Fruit fly (Drosophila melanogaster) whole organism, embryonic: Measurements from ENCODE around the gene Mzt1.
A peak's percentile ranks its signal among the peaks of the same experiment; 100 is the strongest.

Source experiments
- Adf1 ChIP-seq: fragments of 200-800 bp; sonication (Bioruptor generic); IDR thresholded peaks from 2 replicates; pipeline ENCODE4 v1.3.6; 2022; ENCODE audit warnings: missing biosample characterization, missing genetic modification characterization
- Atf6 ChIP-seq: fragments of 200-800 bp; sonication (Bioruptor generic); IDR thresholded peaks from 2 replicates; pipeline ENCODE4 v1.3.6; 2022; ENCODE audit warnings: missing biosample characterization, missing genetic modification characterization
- Bgb ChIP-seq: fragments of 200-800 bp; sonication (Bioruptor generic); IDR thresholded peaks from 2 replicates; pipeline ENCODE4 v1.3.6; 2022; ENCODE audit warnings: missing biosample characterization, missing genetic modification characterization; ENCODE audit not compliant: partially characterized antibody
- Bteb2 ChIP-seq: fragments of 200-800 bp; sonication (Bioruptor generic); optimal IDR thresholded peaks from 2 replicates; lab custom pipeline; 2016; ENCODE audit warnings: missing biosample characterization, missing genetic modification characterization
- CG10654 ChIP-seq: fragments of 200-800 bp; sonication (Bioruptor generic); optimal IDR thresholded peaks from 2 replicates; lab custom pipeline; 2016; ENCODE audit warnings: missing biosample characterization, missing genetic modification characterization
- CG10959 ChIP-seq: fragments of 200-800 bp; sonication (Bioruptor generic); IDR thresholded peaks from 2 replicates; pipeline ENCODE4 v1.3.6; 2022; ENCODE audit warnings: missing biosample characterization, missing genetic modification characterization
- CG11723 ChIP-seq: fragments of 200-800 bp; sonication (Bioruptor generic); optimal IDR thresholded peaks from 2 replicates; lab custom pipeline; 2017; ENCODE audit warnings: missing biosample characterization, mild to moderate bottlenecking, missing genetic modification characterization
- CG13287 ChIP-seq: fragments of 200-800 bp; sonication (Bioruptor generic); IDR thresholded peaks from 2 replicates; pipeline ENCODE4 v1.3.6; 2022; ENCODE audit warnings: missing biosample characterization, missing genetic modification characterization; ENCODE audit not compliant: partially characterized antibody
- CG14860 ChIP-seq: fragments of 200-800 bp; sonication (Bioruptor generic); IDR thresholded peaks from 3 replicates; pipeline ENCODE4 v1.3.6; 2022; ENCODE audit warnings: missing biosample characterization, missing genetic modification characterization; ENCODE audit not compliant: partially characterized antibody
- CG15479 ChIP-seq: fragments of 200-800 bp; sonication (Bioruptor generic); optimal IDR thresholded peaks from 3 replicates; lab custom pipeline; 2019; ENCODE audit warnings: missing biosample characterization, mild to moderate bottlenecking, missing genetic modification characterization, moderate library complexity
- CG1603 ChIP-seq: fragments of 200-800 bp; sonication (Bioruptor generic); optimal IDR thresholded peaks from 2 replicates; lab custom pipeline; 2019; ENCODE audit warnings: missing biosample characterization, mild to moderate bottlenecking, missing genetic modification characterization, moderate library complexity
- CG1832 ChIP-seq: fragments of 200-800 bp; sonication (Bioruptor generic); optimal IDR thresholded peaks from 2 replicates; lab custom pipeline; 2017; ENCODE audit warnings: missing biosample characterization, mild to moderate bottlenecking, missing genetic modification characterization, inconsistent platforms
- CG2120 ChIP-seq: fragments of 200-800 bp; sonication (Bioruptor generic); optimal IDR thresholded peaks from 3 replicates; lab custom pipeline; 2016; ENCODE audit warnings: missing biosample characterization, missing genetic modification characterization
- CG2712 ChIP-seq: fragments of 200-800 bp; optimal IDR thresholded peaks from 3 replicates; lab custom pipeline; 2019; ENCODE audit warnings: missing biosample characterization, mild to moderate bottlenecking, missing genetic modification characterization, moderate library complexity
- CG3065 ChIP-seq: fragments of 200-800 bp; sonication (Bioruptor generic); optimal IDR thresholded peaks from 2 replicates; lab custom pipeline; 2016; ENCODE audit warnings: missing biosample characterization, missing genetic modification characterization
- CG3847 ChIP-seq: fragments of 200-800 bp; sonication (Bioruptor generic); IDR thresholded peaks from 2 replicates; pipeline ENCODE4 v1.3.6; 2022; ENCODE audit warnings: missing biosample characterization, missing genetic modification characterization
- CG4424 ChIP-seq: fragments of 200-800 bp; sonication (Bioruptor generic); optimal IDR thresholded peaks from 3 replicates; lab custom pipeline; 2016; ENCODE audit warnings: missing biosample characterization, missing genetic modification characterization
- CG9797 ChIP-seq: fragments of 200-800 bp; sonication (Bioruptor generic); optimal IDR thresholded peaks from 3 replicates; lab custom pipeline; 2018; ENCODE audit warnings: missing biosample characterization, mild to moderate bottlenecking, missing genetic modification characterization
- CG9817 ChIP-seq: fragments of 200-800 bp; sonication (Bioruptor generic); optimal IDR thresholded peaks from 2 replicates; lab custom pipeline; 2018; ENCODE audit warnings: missing biosample characterization, mild to moderate bottlenecking, missing genetic modification characterization, moderate library complexity
- CG9932 ChIP-seq: fragments of 200-800 bp; sonication (Bioruptor generic); IDR thresholded peaks from 2 replicates; pipeline ENCODE4 v1.3.6; 2022; ENCODE audit warnings: missing biosample characterization, missing genetic modification characterization
- D19A ChIP-seq: fragments of 200-800 bp; optimal IDR thresholded peaks from 3 replicates; lab custom pipeline; 2019; ENCODE audit warnings: missing biosample characterization, mild to moderate bottlenecking, missing genetic modification characterization, moderate library complexity
- Hey ChIP-seq: fragments of 200-800 bp; sonication (Bioruptor generic); optimal IDR thresholded peaks from 3 replicates; lab custom pipeline; 2018; ENCODE audit warnings: missing biosample characterization, mild to moderate bottlenecking, missing genetic modification characterization
- Hr39 ChIP-seq: fragments of >200 bp; optimal IDR thresholded peaks from 2 replicates; lab custom pipeline; 2017
- Hr78 ChIP-seq, 2 experiments: fragments of 200-800 bp in 1 of 2; fragments of >200 bp in 1 of 2; sonication (Bioruptor generic) in 1 of 2; optimal IDR thresholded peaks; 2 replicates each; lab custom pipeline; 2017 to 2019; ENCODE audit warnings: missing biosample characterization in 2 of 2, missing genetic modification characterization in 2 of 2, mild to moderate bottlenecking in 1 of 2, moderate library complexity in 1 of 2
- Hsf ChIP-seq: fragments of 200-800 bp; sonication (Bioruptor generic); optimal IDR thresholded peaks from 3 replicates; lab custom pipeline; 2016; ENCODE audit warnings: missing biosample characterization, missing genetic modification characterization
- Med ChIP-seq: fragments of 200-800 bp; sonication (Bioruptor generic); peaks from one replicate; lab custom pipeline; 2016; ENCODE audit warnings: missing biosample characterization, missing genetic modification characterization, mild to moderate bottlenecking, inconsistent platforms, moderate library complexity
- Pdp1 ChIP-seq, 2 experiments: fragments of 200-800 bp; sonication (Bioruptor generic); optimal IDR thresholded peaks; 3 replicates each; lab custom pipeline; 2016; ENCODE audit warnings: missing biosample characterization in 2 of 2, missing genetic modification characterization in 2 of 2, mild to moderate bottlenecking in 1 of 2, moderate library complexity in 1 of 2
- Sin3A ChIP-seq: fragments of >200 bp; optimal IDR thresholded peaks from 2 replicates; lab custom pipeline; 2018
- Sox100B ChIP-seq: fragments of 200-800 bp; sonication (Bioruptor generic); optimal IDR thresholded peaks from 3 replicates; lab custom pipeline; 2018; ENCODE audit warnings: missing biosample characterization, mild to moderate bottlenecking, missing genetic modification characterization
- YL-1 ChIP-seq: fragments of 200-800 bp; sonication (Bioruptor generic); optimal IDR thresholded peaks from 3 replicates; lab custom pipeline; 2017; ENCODE audit warnings: missing biosample characterization, mild to moderate bottlenecking, missing genetic modification characterization
- abd-A ChIP-seq: fragments of 200-800 bp; sonication (Bioruptor generic); optimal IDR thresholded peaks from 3 replicates; lab custom pipeline; 2019; ENCODE audit warnings: missing biosample characterization, mild to moderate bottlenecking, missing genetic modification characterization, moderate library complexity
- amos ChIP-seq: fragments of 200-800 bp; sonication (Bioruptor generic); IDR thresholded peaks from 2 replicates; pipeline ENCODE4 v1.3.6; 2022; ENCODE audit warnings: missing biosample characterization, missing genetic modification characterization; ENCODE audit not compliant: partially characterized antibody
- ase ChIP-seq: fragments of 200-800 bp; sonication (Bioruptor generic); IDR thresholded peaks from 3 replicates; pipeline ENCODE4 v1.3.6; 2022; ENCODE audit warnings: missing biosample characterization, missing genetic modification characterization
- bab2 ChIP-seq: fragments of 200-800 bp; sonication (Bioruptor generic); optimal IDR thresholded peaks from 2 replicates; lab custom pipeline; 2016; ENCODE audit warnings: missing biosample characterization, missing genetic modification characterization
- bcd ChIP-seq: fragments of 200-800 bp; sonication (Bioruptor generic); optimal IDR thresholded peaks from 2 replicates; lab custom pipeline; 2017; ENCODE audit warnings: missing biosample characterization, mild to moderate bottlenecking, missing genetic modification characterization
- caup ChIP-seq: fragments of 200-800 bp; sonication (Bioruptor generic); optimal IDR thresholded peaks from 3 replicates; lab custom pipeline; 2017; ENCODE audit warnings: missing biosample characterization, mild to moderate bottlenecking, missing genetic modification characterization, moderate library complexity; ENCODE audit not compliant: severe bottlenecking
- dan ChIP-seq: fragments of 200-800 bp; sonication (Bioruptor generic); IDR thresholded peaks from 2 replicates; pipeline ENCODE4 v1.3.6; 2022; ENCODE audit warnings: missing biosample characterization, missing genetic modification characterization
- dimm ChIP-seq: fragments of 200-800 bp; sonication (Bioruptor generic); IDR thresholded peaks from 2 replicates; pipeline ENCODE4 v1.3.6; 2022; ENCODE audit warnings: missing biosample characterization, missing genetic modification characterization
- fd64A ChIP-seq: fragments of 200-800 bp; sonication (Bioruptor generic); optimal IDR thresholded peaks from 3 replicates; lab custom pipeline; 2018; ENCODE audit warnings: missing biosample characterization, mild to moderate bottlenecking, missing genetic modification characterization
- kay ChIP-seq: fragments of 200-800 bp; sonication (Bioruptor generic); optimal IDR thresholded peaks from 2 replicates; lab custom pipeline; 2016; ENCODE audit warnings: missing biosample characterization, missing genetic modification characterization
- lmd ChIP-seq: fragments of 200-800 bp; sonication (Bioruptor generic); IDR thresholded peaks from 2 replicates; pipeline ENCODE4 v1.3.6; 2022; ENCODE audit warnings: missing biosample characterization, missing genetic modification characterization
- nau ChIP-seq: fragments of 200-800 bp; sonication (Bioruptor generic); optimal IDR thresholded peaks from 3 replicates; lab custom pipeline; 2017; ENCODE audit warnings: missing biosample characterization, mild to moderate bottlenecking, missing genetic modification characterization, missing genetic modification reagents
- nom ChIP-seq: fragments of 200-800 bp; sonication (Bioruptor generic); optimal IDR thresholded peaks from 2 replicates; lab custom pipeline; 2017; ENCODE audit warnings: missing biosample characterization, missing genetic modification characterization, mild to moderate bottlenecking, moderate library complexity, missing genetic modification reagents
- pum ChIP-seq: fragments of 200-800 bp; sonication (Bioruptor generic); optimal IDR thresholded peaks from 2 replicates; lab custom pipeline; 2016; ENCODE audit warnings: missing biosample characterization, missing genetic modification characterization
- run ChIP-seq: fragments of 200-800 bp; sonication (Bioruptor generic); optimal IDR thresholded peaks from 3 replicates; lab custom pipeline; 2018; ENCODE audit warnings: missing biosample characterization, mild to moderate bottlenecking, missing genetic modification characterization
- slbo ChIP-seq: fragments of 200-800 bp; sonication (Bioruptor generic); IDR thresholded peaks from 2 replicates; pipeline ENCODE4 v1.3.6; 2022; ENCODE audit warnings: missing biosample characterization, missing genetic modification characterization
- slou ChIP-seq: fragments of 200-800 bp; sonication (Bioruptor generic); optimal IDR thresholded peaks from 3 replicates; lab custom pipeline; 2016; ENCODE audit warnings: missing biosample characterization, missing genetic modification characterization
- tin ChIP-seq: fragments of 200-800 bp; sonication (Bioruptor generic); optimal IDR thresholded peaks from 3 replicates; lab custom pipeline; 2016; ENCODE audit warnings: missing biosample characterization, missing genetic modification characterization
- tll ChIP-seq, 2 experiments: fragments of 200-800 bp in 1 of 2; fragments of >200 bp in 1 of 2; sonication (Bioruptor generic) in 1 of 2; optimal IDR thresholded peaks; 2 replicates each; lab custom pipeline; 2017 to 2019; ENCODE audit warnings: missing biosample characterization in 2 of 2, missing genetic modification characterization in 2 of 2, mild to moderate bottlenecking in 1 of 2, moderate library complexity in 1 of 2
- twi ChIP-seq: fragments of 200-800 bp; optimal IDR thresholded peaks from 2 replicates; lab custom pipeline; 2019; ENCODE audit warnings: missing biosample characterization, mild to moderate bottlenecking, missing genetic modification characterization, moderate library complexity

The Mzt1 gene

DNA sequence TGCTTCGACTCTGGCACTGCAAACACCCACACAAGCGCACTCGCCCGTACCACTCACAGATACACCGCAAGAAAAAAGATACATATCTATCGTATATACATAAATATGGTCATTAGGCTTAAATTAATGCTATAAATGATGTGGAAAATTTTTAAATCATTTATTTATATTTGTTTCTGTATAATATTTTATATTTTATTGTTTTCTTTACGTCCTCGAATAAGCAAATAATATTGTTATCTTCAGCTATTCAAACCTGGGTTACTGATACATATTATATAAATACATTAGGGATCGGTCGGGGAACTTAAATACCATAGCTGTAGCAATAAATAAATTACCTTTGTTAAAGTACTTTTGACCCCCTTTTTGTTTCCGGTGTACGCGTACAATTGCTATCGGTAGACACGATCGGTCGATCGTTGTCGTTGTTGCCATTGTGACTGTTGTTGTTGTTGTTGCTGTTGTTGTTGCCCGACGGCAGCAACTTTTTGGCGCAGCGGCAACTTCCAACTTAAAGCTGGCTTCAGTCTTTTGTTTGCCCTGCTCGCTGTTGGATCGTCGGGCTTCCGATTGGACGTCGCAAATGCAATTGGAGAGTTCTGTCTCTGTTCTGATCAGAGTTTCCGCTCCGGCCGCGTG is 28.5 kb downstream of the Mzt1 start:
- TF ChIP-seq slbo (GFP tag; lab: Robert Waterston, UW) (peak; percentile 55), Hey (tag; lab: Kevin White, UChicago) (no peak), tin (peak; percentile 57), abd-A (tag; lab: Kevin White, UChicago) (no peak), tll (GFP tag; optimal IDR thresholded peaks at IDR 0.05; lab: Kevin White, UChicago) (no peak), kay (peak; percentile 43), CG15479 (GFP tag; lab: Kevin White, UChicago) (no peak), Atf6 (GFP tag; lab: Robert Waterston, UW) (peak; percentile 54; the same call in 1 of the 2 replicates), CG1603 (tag; lab: Kevin White, UChicago) (peak; percentile 38), D19A (tag; lab: Kevin White, UChicago) (peak; percentile 73), run (peak; percentile 35), Hr39 (lab: Kevin White, UChicago) (no peak), Bgb (GFP tag; lab: Robert Waterston, UW) (no peak), CG9817 (tag; lab: Kevin White, UChicago) (peak; percentile 61), Sin3A (no peak), caup (GFP tag; lab: Kevin White, UChicago) (peak; percentile 71), Bteb2 (GFP tag; lab: Kevin White, UChicago) (no peak), twi (tag; lab: Kevin White, UChicago) (peak; percentile 59), Med (peak; percentile 51), slou (GFP tag; lab: Kevin White, UChicago) (peak; percentile 43), lmd (GFP tag; lab: Robert Waterston, UW) (peak; percentile 65), Hsf (GFP tag; lab: Kevin White, UChicago) (peak; percentile 17), CG2712 (peak; percentile 81), CG2120 (peak; percentile 27), CG10959 (GFP tag; lab: Robert Waterston, UW) (no peak), CG9797 (GFP tag; lab: Kevin White, UChicago) (no peak), CG4424 (peak; percentile 71), Hr78 (GFP tag; optimal IDR thresholded peaks at IDR 0.05; lab: Kevin White, UChicago) (peak in 1 of 2 experiments; percentile 71), YL-1 (GFP tag; lab: Kevin White, UChicago) (no peak), CG11723 (peak; percentile 68), pum (peak; percentile 27), dimm (no peak), CG3065 (no peak), fd64A (GFP tag; lab: Kevin White, UChicago) (no peak), nom (GFP tag; lab: Kevin White, UChicago) (peak; percentile 91), Adf1 (GFP tag; lab: Robert Waterston, UW) (no peak), bab2 (no peak), nau (GFP tag; lab: Kevin White, UChicago) (peak; percentile 73), CG3847 (GFP tag; lab: Robert Waterston, UW) (peak; percentile 43; the same call in 1 of the 2 replicates), ase (GFP tag; lab: Robert Waterston, UW) (no peak; the same call in 2 of the 3 replicates), CG14860 (GFP tag; lab: Robert Waterston, UW) (no peak), bcd (GFP tag; lab: Kevin White, UChicago) (peak; percentile 75), dan (GFP tag; lab: Robert Waterston, UW) (no peak), Pdp1 (GFP tag; optimal IDR thresholded peaks at IDR 0.05; lab: Kevin White, UChicago) (peak; percentile 32 to 49), Sox100B (GFP tag; lab: Kevin White, UChicago) (peak; percentile 90), CG10654 (GFP tag; lab: Kevin White, UChicago) (peak; percentile 51), CG13287 (GFP tag; lab: Robert Waterston, UW) (no peak; the same call in 1 of the 2 replicates), amos (no peak), CG9932 (GFP tag; lab: Robert Waterston, UW) (no peak), CG1832 (GFP tag; lab: Kevin White, UChicago) (no peak)
